Worm (Caenorhabditis elegans): ENCODE data around the gene eif-3.K.

ce11 chrV:12937098-12937497 is 16.7 kb upstream of the eif-3.K start, which contains the start of gene T16G1.6:
- TF ChIP-seq nhr-237 (tag; optimal IDR thresholded peaks at IDR 0.05): no peak
- TF ChIP-seq mab-5 (tag; optimal IDR thresholded peaks at IDR 0.05): no peak
- TF ChIP-seq elt-3 (tag; optimal IDR thresholded peaks at IDR 0.05): no peak
- TF ChIP-seq ztf-11 (tag; optimal IDR thresholded peaks at IDR 0.05): no peak
- TF ChIP-seq blmp-1 (tag; optimal IDR thresholded peaks at IDR 0.05): no peak
- TF ChIP-seq nhr-76 (tag; optimal IDR thresholded peaks at IDR 0.05): no peak
- TF ChIP-seq lin-13 (tag; optimal IDR thresholded peaks at IDR 0.05): no peak
- no peak for TF ChIP-seq nhr-12 (tag; optimal IDR thresholded peaks at IDR 0.05)
- TF ChIP-seq pha-4 (tag; optimal IDR thresholded peaks at IDR 0.05): no peak
- no peak for TF ChIP-seq ces-1 (GFP tag; optimal IDR thresholded peaks at IDR 0.05)
- TF ChIP-seq lsy-2 (tag; optimal IDR thresholded peaks at IDR 0.05): no peak
- no peak for TF ChIP-seq unc-39 (tag; optimal IDR thresholded peaks at IDR 0.05)
- no peak for TF ChIP-seq unc-62 (GFP tag; optimal IDR thresholded peaks at IDR 0.05)

Measured in whole organism, mixed stage, embryonic.